Fruit fly (Drosophila melanogaster) whole organism, wandering third instar larva: ENCODE results near the gene Fancl.

ENCODE experiments used
- Abd-B ChIP-seq: fragments of >200 bp; optimal IDR thresholded peaks from 2 replicates; lab custom pipeline; 2017; ENCODE audit warnings: missing biosample characterization, missing genetic modification characterization
- CG32264 ChIP-seq: fragments of 200-800 bp; sonication (Bioruptor generic); optimal IDR thresholded peaks from 2 replicates; lab custom pipeline; 2016; ENCODE audit warnings: missing biosample characterization, missing genetic modification characterization
- CG9705 ChIP-seq: fragments of 200-800 bp; sonication (Bioruptor generic); optimal IDR thresholded peaks from 2 replicates; lab custom pipeline; 2018; ENCODE audit warnings: missing biosample characterization, mild to moderate bottlenecking, missing genetic modification characterization
- CrebA ChIP-seq: fragments of 200-800 bp; sonication (Bioruptor generic); optimal IDR thresholded peaks from 2 replicates; lab custom pipeline; 2016; ENCODE audit warnings: missing biosample characterization, mild to moderate bottlenecking, missing genetic modification characterization, borderline replicate concordance
- Dfd ChIP-seq: fragments of >200 bp; optimal IDR thresholded peaks from 2 replicates; lab custom pipeline; 2017; ENCODE audit warnings: missing biosample characterization, missing genetic modification characterization
- Dif ChIP-seq: fragments of 200-275, 200-300 bp; sonication (Bioruptor generic); optimal IDR thresholded peaks from 2 replicates; lab custom pipeline; 2018; ENCODE audit warnings: missing biosample characterization, missing genetic modification characterization; ENCODE audit not compliant: partially characterized antibody
- GATAd ChIP-seq: sonication (Bioruptor generic); optimal IDR thresholded peaks from 2 replicates; lab custom pipeline; 2016; ENCODE audit warnings: missing biosample characterization, missing genetic modification characterization
- HLH106 ChIP-seq: fragments of 200-800 bp; optimal IDR thresholded peaks from 3 replicates; lab custom pipeline; 2019; ENCODE audit warnings: missing biosample characterization, mild to moderate bottlenecking, missing genetic modification characterization, moderate library complexity
- Hnf4 ChIP-seq: fragments of 200-800 bp; sonication (Bioruptor generic); optimal IDR thresholded peaks from 2 replicates; lab custom pipeline; 2016; ENCODE audit warnings: missing biosample characterization, mild to moderate bottlenecking, missing genetic modification characterization
- Hr78 ChIP-seq: fragments of >200 bp; optimal IDR thresholded peaks from 2 replicates; lab custom pipeline; 2017; ENCODE audit warnings: missing biosample characterization, missing genetic modification characterization
- Hr83 ChIP-seq: fragments of 200-300 bp; sonication (Bioruptor generic); optimal IDR thresholded peaks from 2 replicates; lab custom pipeline; 2016; ENCODE audit warnings: missing biosample characterization, mild to moderate bottlenecking, missing genetic modification characterization, moderate library complexity; ENCODE audit not compliant: poor library complexity, severe bottlenecking
- Jra ChIP-seq: sonication (Bioruptor generic); optimal IDR thresholded peaks from 2 replicates; lab custom pipeline; 2016; ENCODE audit warnings: missing biosample characterization, missing genetic modification characterization
- Mio ChIP-seq: sonication (Bioruptor generic); optimal IDR thresholded peaks from 2 replicates; lab custom pipeline; 2016; ENCODE audit warnings: missing biosample characterization, missing genetic modification characterization
- Myc ChIP-seq: fragments of >200 bp; optimal IDR thresholded peaks from 2 replicates; lab custom pipeline; 2017
- N ChIP-seq: fragments of >200 bp; optimal IDR thresholded peaks from 2 replicates; lab custom pipeline; 2018; ENCODE audit warnings: missing biosample characterization, missing external identifiers, missing genetic modification characterization
- OdsH ChIP-seq: fragments of 200-800 bp; sonication (Bioruptor generic); optimal IDR thresholded peaks from 2 replicates; lab custom pipeline; 2016; ENCODE audit warnings: missing biosample characterization, mild to moderate bottlenecking, missing genetic modification characterization
- Rel ChIP-seq, 2 experiments: fragments of 200-800 bp; sonication (Bioruptor generic) in 1 of 2; optimal IDR thresholded peaks; 2 replicates in 1 of 2; 3 replicates in 1 of 2; lab custom pipeline; 2016 to 2019; ENCODE audit warnings: mild to moderate bottlenecking in 2 of 2, missing biosample characterization in 2 of 2, missing genetic modification characterization in 2 of 2, moderate library complexity in 1 of 2
- Sp1 ChIP-seq: fragments of 200-800 bp; sonication (Bioruptor generic); optimal IDR thresholded peaks from 3 replicates; lab custom pipeline; 2019; ENCODE audit warnings: missing biosample characterization, mild to moderate bottlenecking, missing genetic modification characterization, moderate library complexity
- Vsx2 ChIP-seq: fragments of 200-300, 225-300 bp; sonication (Bioruptor generic); optimal IDR thresholded peaks from 2 replicates; lab custom pipeline; 2018; ENCODE audit warnings: missing biosample characterization, missing genetic modification characterization; ENCODE audit not compliant: partially characterized antibody
- br ChIP-seq: fragments of 200-800 bp; sonication (Bioruptor generic); optimal IDR thresholded peaks from 2 replicates; lab custom pipeline; 2016; ENCODE audit warnings: missing biosample characterization, missing genetic modification characterization
- brk ChIP-seq: fragments of 200-800 bp; sonication (Bioruptor generic); optimal IDR thresholded peaks from 2 replicates; lab custom pipeline; 2016; ENCODE audit warnings: missing biosample characterization, mild to moderate bottlenecking, missing genetic modification characterization
- dl ChIP-seq, 2 experiments: fragments of 175-275, 200-275 bp in 1 of 2; fragments of 200-275 bp in 1 of 2; sonication (Bioruptor generic); optimal IDR thresholded peaks; lab custom pipeline; 2018; ENCODE audit warnings: mild to moderate bottlenecking in 2 of 2, missing biosample characterization in 2 of 2, missing genetic modification characterization in 2 of 2, moderate library complexity in 2 of 2; ENCODE audit not compliant: partially characterized antibody in 2 of 2, insufficient read depth in 1 of 2
- dmrt93B ChIP-seq: fragments of 200-800 bp; sonication (Bioruptor generic); optimal IDR thresholded peaks from 2 replicates; lab custom pipeline; 2018; ENCODE audit warnings: missing biosample characterization, mild to moderate bottlenecking, missing genetic modification characterization
- dsf ChIP-seq: sonication (Bioruptor generic); optimal IDR thresholded peaks from 2 replicates; lab custom pipeline; 2016; ENCODE audit warnings: missing biosample characterization, missing genetic modification characterization, borderline replicate concordance
- ey ChIP-seq: fragments of 200-800 bp; sonication (Bioruptor generic); optimal IDR thresholded peaks from 2 replicates; lab custom pipeline; 2016; ENCODE audit warnings: missing biosample characterization, missing genetic modification characterization
- foxo ChIP-seq, 2 experiments: fragments of 200-800 bp; sonication (Bioruptor generic); optimal IDR thresholded peaks; 2 replicates in 1 of 2; 3 replicates in 1 of 2; lab custom pipeline; 2016 to 2017; ENCODE audit warnings: missing biosample characterization in 2 of 2, missing genetic modification characterization in 2 of 2
- fru ChIP-seq: fragments of 200-800 bp; sonication (Bioruptor generic); optimal IDR thresholded peaks from 3 replicates; lab custom pipeline; 2016; ENCODE audit warnings: missing biosample characterization, mild to moderate bottlenecking, missing genetic modification characterization
- h ChIP-seq: fragments of 200-800 bp; sonication (Bioruptor generic); optimal IDR thresholded peaks from 3 replicates; lab custom pipeline; 2016; ENCODE audit warnings: missing biosample characterization, mild to moderate bottlenecking, missing genetic modification characterization
- jim ChIP-seq: fragments of 175-275, 200-325 bp; sonication (Bioruptor generic); optimal IDR thresholded peaks from 2 replicates; lab custom pipeline; 2016; ENCODE audit warnings: missing biosample characterization, mild to moderate bottlenecking, missing genetic modification characterization
- lola ChIP-seq: fragments of >200 bp; optimal IDR thresholded peaks from 2 replicates; lab custom pipeline; 2017; ENCODE audit warnings: missing biosample characterization, missing genetic modification characterization
- pan ChIP-seq: fragments of >200 bp; optimal IDR thresholded peaks from 2 replicates; lab custom pipeline; 2017
- psq ChIP-seq: fragments of 200-800 bp; sonication (Bioruptor generic); optimal IDR thresholded peaks from 3 replicates; lab custom pipeline; 2017; ENCODE audit warnings: missing biosample characterization, mild to moderate bottlenecking, missing genetic modification characterization, moderate library complexity
- rgr ChIP-seq: fragments of 200-800 bp; sonication (Bioruptor generic); optimal IDR thresholded peaks from 3 replicates; lab custom pipeline; 2016; ENCODE audit warnings: missing biosample characterization, mild to moderate bottlenecking, missing genetic modification characterization
- sage ChIP-seq: fragments of 200-800 bp; sonication (Bioruptor generic); optimal IDR thresholded peaks from 2 replicates; lab custom pipeline; 2016; ENCODE audit warnings: missing biosample characterization, mild to moderate bottlenecking, missing genetic modification characterization
- sv ChIP-seq: fragments of 200-800 bp; sonication (Bioruptor generic); optimal IDR thresholded peaks from 3 replicates; lab custom pipeline; 2016; ENCODE audit warnings: missing biosample characterization, missing genetic modification characterization
- tai ChIP-seq: sonication (Bioruptor generic); optimal IDR thresholded peaks from 2 replicates; lab custom pipeline; 2016; ENCODE audit warnings: missing biosample characterization, missing genetic modification characterization
- usp ChIP-seq: fragments of >200 bp; optimal IDR thresholded peaks from 2 replicates; lab custom pipeline; 2017; ENCODE audit warnings: missing biosample characterization, missing genetic modification characterization
- woc ChIP-seq: sonication (Bioruptor generic); optimal IDR thresholded peaks from 2 replicates; lab custom pipeline; 2016; ENCODE audit warnings: missing biosample characterization, mild to moderate bottlenecking, missing genetic modification characterization

The Fancl gene

DNA sequence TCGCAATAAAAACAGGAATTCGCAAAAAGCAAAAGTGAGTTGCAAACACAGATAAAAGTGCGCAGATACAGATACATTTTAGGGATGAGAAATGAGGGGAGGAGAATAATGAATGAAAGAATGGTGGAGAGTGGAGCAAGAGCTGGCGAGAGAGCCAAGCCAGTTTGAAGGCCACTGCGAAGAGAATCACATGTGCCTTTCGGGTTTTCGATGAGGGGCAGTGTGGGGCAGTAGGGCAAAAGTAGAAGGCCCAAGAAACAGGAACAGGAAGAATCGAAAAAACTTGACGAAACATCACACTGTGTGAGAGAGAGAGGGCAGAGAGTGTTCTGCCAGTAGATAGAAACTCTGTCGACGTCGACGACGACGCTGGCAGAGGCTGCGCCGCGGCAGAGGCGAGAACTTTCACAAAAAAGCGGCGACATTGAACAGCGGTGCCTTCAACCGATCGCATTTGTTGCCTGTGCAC is 31.5 kb upstream of the Fancl start:
- TF ChIP-seq CrebA (GFP tag; lab: Kevin White, UChicago) (peak; percentile 40), Mio (no peak), fru (GFP tag; lab: Kevin White, UChicago) (peak; percentile 70), dl (GFP tag; optimal IDR thresholded peaks at IDR 0.05; lab: Kevin White, UChicago; ENCODE audit: insufficient read depth in 1 of 2, partially characterized antibody in 2 of 2) (peak; percentile 50 to 71), usp (GFP tag; lab: Kevin White, UChicago) (no peak), Hr83 (GFP tag; lab: Kevin White, UChicago) (peak; percentile 58), Dif (peak; percentile 76), psq (GFP tag; lab: Kevin White, UChicago) (peak; percentile 97)

DNA sequence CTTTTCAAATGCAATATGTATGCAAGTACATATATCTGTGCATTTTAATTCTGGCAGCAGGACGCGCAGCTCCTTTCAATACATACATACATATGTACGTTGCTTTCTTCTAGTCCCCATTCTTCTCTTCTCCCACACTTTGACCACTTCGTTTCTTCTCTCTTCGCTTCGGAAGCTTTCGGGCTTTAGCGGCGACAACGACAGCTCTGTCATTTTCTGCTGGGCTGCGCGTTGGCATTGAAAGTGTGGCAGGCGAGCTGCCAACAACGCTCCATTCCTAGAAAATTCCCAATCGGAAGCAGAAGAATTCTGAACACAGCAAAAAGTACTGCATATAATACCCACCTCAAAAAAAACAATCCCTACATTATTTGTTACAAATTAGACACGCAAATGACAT is 30.4 kb upstream of the Fancl start:
- no peak for TF ChIP-seq dsf (GFP tag; lab: Kevin White, UChicago)
- TF ChIP-seq lola = no peak
- TF ChIP-seq Dif = peak; percentile 11
- no peak for TF ChIP-seq OdsH (GFP tag; lab: Kevin White, UChicago)
- peak; percentile 63 for TF ChIP-seq Vsx2 (GFP tag; lab: Kevin White, UChicago)

DNA sequence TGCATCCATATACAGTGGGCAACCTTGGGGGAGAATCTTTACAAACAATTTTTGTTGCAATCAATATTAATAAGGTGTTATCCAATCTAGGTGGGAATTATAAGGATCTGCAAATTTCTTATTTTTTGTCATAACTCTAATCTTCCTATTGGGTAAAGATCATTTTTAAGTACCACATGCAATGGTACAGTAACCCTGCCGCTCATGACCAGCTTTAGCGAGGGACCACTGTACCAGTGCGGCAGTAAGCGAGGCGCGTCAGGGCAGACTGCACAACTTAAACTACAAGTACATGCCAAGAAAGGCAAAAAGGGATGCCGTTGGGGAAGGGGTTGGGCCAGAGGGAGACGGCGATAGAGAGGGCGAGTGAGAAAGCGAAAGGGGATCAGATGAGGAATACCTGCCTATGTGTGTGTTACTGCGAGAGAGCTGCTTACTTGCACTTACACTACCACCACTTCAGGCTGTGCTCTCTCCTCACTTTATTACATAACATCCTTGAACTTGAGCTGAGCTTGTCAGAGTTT is 29.9 kb upstream of the Fancl start:
- TF ChIP-seq woc (GFP tag; lab: Kevin White, UChicago) = peak; percentile 97
- peak; percentile 74 for TF ChIP-seq CG32264 (GFP tag; lab: Kevin White, UChicago)
- peak; percentile 57 for TF ChIP-seq Jra
- TF ChIP-seq CrebA (GFP tag; lab: Kevin White, UChicago) = no peak
- TF ChIP-seq tai (GFP tag; lab: Kevin White, UChicago) = peak; percentile 73
- no peak for TF ChIP-seq Abd-B (GFP tag; lab: Kevin White, UChicago)
- peak; percentile 94 for TF ChIP-seq ey (GFP tag; lab: Kevin White, UChicago)
- no peak for TF ChIP-seq GATAd (GFP tag; lab: Kevin White, UChicago)
- TF ChIP-seq lola = no peak
- TF ChIP-seq rgr (GFP tag; lab: Kevin White, UChicago) = peak; percentile 90
- no peak for TF ChIP-seq Myc (lab: Kevin White, UChicago)
- TF ChIP-seq dl (GFP tag; optimal IDR thresholded peaks at IDR 0.05; lab: Kevin White, UChicago; ENCODE audit: insufficient read depth in 1 of 2, partially characterized antibody in 2 of 2) = peak; percentile 8 to 29
- TF ChIP-seq sage (GFP tag; lab: Kevin White, UChicago) = peak; percentile 68
- peak; percentile 91 for TF ChIP-seq HLH106 (tag; lab: Kevin White, UChicago)
- TF ChIP-seq CG9705 (GFP tag; lab: Kevin White, UChicago) = peak; percentile 78
- peak; percentile 92 for TF ChIP-seq OdsH (GFP tag; lab: Kevin White, UChicago)
- TF ChIP-seq Mio = peak; percentile 45
- TF ChIP-seq Vsx2 (GFP tag; lab: Kevin White, UChicago) = no peak
- peak; percentile 99 for TF ChIP-seq fru (GFP tag; lab: Kevin White, UChicago)
- TF ChIP-seq usp (GFP tag; lab: Kevin White, UChicago) = no peak
- no peak for TF ChIP-seq Rel (GFP tag; optimal IDR thresholded peaks at IDR 0.05; lab: Kevin White, UChicago)
- TF ChIP-seq Rel (tag; optimal IDR thresholded peaks at IDR 0.05; lab: Kevin White, UChicago) = peak; percentile 50
- peak; percentile 56 for TF ChIP-seq Dif
- TF ChIP-seq dsf (GFP tag; lab: Kevin White, UChicago) = no peak
- TF ChIP-seq Hnf4 (GFP tag; lab: Kevin White, UChicago) = peak; percentile 84
- no peak for TF ChIP-seq sv (GFP tag; lab: Kevin White, UChicago)
- TF ChIP-seq N (GFP tag; lab: Kevin White, UChicago) = peak; percentile 16
- TF ChIP-seq pan (lab: Kevin White, UChicago) = no peak
- TF ChIP-seq Hr83 (GFP tag; lab: Kevin White, UChicago) = peak; percentile 39
- no peak for TF ChIP-seq Hr78 (GFP tag; lab: Kevin White, UChicago)
- no peak for TF ChIP-seq Dfd
- peak; percentile 93 for TF ChIP-seq h (GFP tag; lab: Kevin White, UChicago)
- TF ChIP-seq Sp1 (GFP tag; lab: Kevin White, UChicago) = peak; percentile 90
- TF ChIP-seq brk (GFP tag; lab: Kevin White, UChicago) = peak; percentile 76
- peak; percentile 84 for TF ChIP-seq psq (GFP tag; lab: Kevin White, UChicago)
- TF ChIP-seq dmrt93B (GFP tag; lab: Kevin White, UChicago) = peak; percentile 78
- TF ChIP-seq jim (GFP tag; lab: Kevin White, UChicago) = no peak
- TF ChIP-seq foxo (GFP tag; optimal IDR thresholded peaks at IDR 0.05; lab: Kevin White, UChicago) = peak; percentile 38 to 94
- peak; percentile 93 for TF ChIP-seq br
